Fruit fly (Drosophila melanogaster): ENCODE measurements around the gene Hyls1.
A peak's percentile ranks its signal among the peaks of the same experiment; 100 is the strongest.

Hyls1 gene

DNA sequence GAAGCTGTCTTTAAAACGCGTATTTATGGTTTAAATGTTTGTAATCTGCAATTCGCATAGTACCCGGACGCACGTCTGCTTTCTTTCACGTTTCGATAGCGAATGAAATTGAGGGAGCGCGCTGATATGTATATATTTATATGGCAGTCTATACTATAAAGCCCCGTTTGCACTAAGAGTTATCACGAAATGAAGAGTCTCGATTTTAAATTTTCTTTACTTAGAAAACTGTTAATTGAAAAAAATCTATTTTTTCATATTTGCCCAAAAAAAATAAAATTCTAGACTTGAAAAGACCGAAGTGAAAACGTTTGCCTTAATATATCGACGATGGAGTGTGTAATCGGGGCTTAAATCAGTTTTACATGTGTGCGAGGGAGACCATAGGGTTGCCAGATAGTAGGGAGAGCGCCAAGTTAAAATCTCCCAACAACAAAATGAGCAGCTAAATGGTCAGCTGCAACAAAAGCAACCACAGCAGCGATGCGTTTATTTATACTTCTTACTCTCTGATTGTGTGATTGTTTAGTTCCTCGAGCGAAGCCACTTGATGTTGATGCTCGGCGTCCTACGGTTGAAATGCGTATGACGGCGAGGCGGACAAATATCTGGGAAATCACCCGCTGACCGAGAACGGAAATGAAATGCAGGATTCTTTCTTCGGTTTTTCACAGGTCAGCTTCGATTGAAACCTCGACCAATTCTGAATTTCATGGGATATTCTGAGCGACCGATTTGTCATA lies 26.7 kb downstream of the Hyls1 start, which contains the start of gene cact (continued):
- TF ChIP-seq CG2116 (GFP tag; optimal IDR thresholded peaks at IDR 0.05) (peak; percentile 84), D19A (tag; optimal IDR thresholded peaks at IDR 0.05) (peak; percentile 88), CG12219 (GFP tag; optimal IDR thresholded peaks at IDR 0.05) (peak; percentile 75), CG4424 (GFP tag; optimal IDR thresholded peaks at IDR 0.05) (peak; percentile 92), Dp (GFP tag; optimal IDR thresholded peaks at IDR 0.05) (peak; percentile 69), CG9609 (GFP tag; optimal IDR thresholded peaks at IDR 0.05) (peak; percentile 94), toy (GFP tag; IDR thresholded peaks at IDR 0.05) (no peak), Nf-YC (tag; optimal IDR thresholded peaks at IDR 0.05) (peak; percentile 84), NC2α (GFP tag; optimal IDR thresholded peaks at IDR 0.05) (peak; percentile 93), repo (GFP tag; optimal IDR thresholded peaks at IDR 0.05) (peak; percentile 91), CG17385 (GFP tag; optimal IDR thresholded peaks at IDR 0.05) (peak; percentile 78), cato (GFP tag; optimal IDR thresholded peaks at IDR 0.05; ENCODE audit: borderline replicate concordance) (peak; percentile 86), tll (GFP tag; optimal IDR thresholded peaks at IDR 0.05) (peak; percentile 6 to 74), Dbx (GFP tag; IDR thresholded peaks at IDR 0.05) (peak; percentile 91), pan (optimal IDR thresholded peaks at IDR 0.05) (no peak), pan (GFP tag; optimal IDR thresholded peaks at IDR 0.05 in 1 of 2, IDR thresholded peaks at IDR 0.05 in 1 of 2) (peak in 1 of 2 experiments; percentile 89), bsh (GFP tag; optimal IDR thresholded peaks at IDR 0.05) (peak; percentile 41 to 94), CG10462 (GFP tag; optimal IDR thresholded peaks at IDR 0.05) (peak; percentile 85), CG7839 (tag; optimal IDR thresholded peaks at IDR 0.05) (peak; percentile 92), sc (optimal IDR thresholded peaks at IDR 0.05) (no peak), sc (GFP tag; optimal IDR thresholded peaks at IDR 0.05) (peak; percentile 85), esg (GFP tag; conservative IDR thresholded peaks at IDR 0.05) (peak; percentile 90), Trl (optimal IDR thresholded peaks at IDR 0.05) (peak; percentile 79 to 84), Trl (GFP tag; optimal IDR thresholded peaks at IDR 0.05) (peak; percentile 97), CkIIα-i1 (GFP tag; IDR thresholded peaks at IDR 0.05) (peak; percentile 38; the same call in 1 of the 2 replicates), sima (GFP tag; optimal IDR thresholded peaks at IDR 0.05) (peak; percentile 70), CG4328 (GFP tag; optimal IDR thresholded peaks at IDR 0.05) (peak; percentile 86), dmrt99B (tag; optimal IDR thresholded peaks at IDR 0.05) (peak; percentile 87), Doc3 (GFP tag; IDR thresholded peaks at IDR 0.05; ENCODE audit: partially characterized antibody) (no peak), gfzf (GFP tag; optimal IDR thresholded peaks at IDR 0.05) (peak; percentile 46), CG18262 (tag; optimal IDR thresholded peaks at IDR 0.05) (peak; percentile 94), slou (GFP tag; optimal IDR thresholded peaks at IDR 0.05) (peak; percentile 82), CG14860 (GFP tag; IDR thresholded peaks at IDR 0.05; ENCODE audit: partially characterized antibody) (no peak), HLH3B (GFP tag; IDR thresholded peaks at IDR 0.05) (peak; percentile 89), Vsx1 (GFP tag; optimal IDR thresholded peaks at IDR 0.05) (peak; percentile 79), Scr (GFP tag; IDR thresholded peaks at IDR 0.05; ENCODE audit: partially characterized antibody) (peak; percentile 69), chm (GFP tag; IDR thresholded peaks at IDR 0.05) (peak; percentile 66), shn (GFP tag; optimal IDR thresholded peaks at IDR 0.05) (peak; percentile 91), ssp (GFP tag; IDR thresholded peaks at IDR 0.05) (peak; percentile 94), p53 (GFP tag; optimal IDR thresholded peaks at IDR 0.05) (peak; percentile 83), org-1 (GFP tag; optimal IDR thresholded peaks at IDR 0.05) (peak; percentile 74), ewg (GFP tag; optimal IDR thresholded peaks at IDR 0.05) (peak; percentile 83), CG6654 (GFP tag; optimal IDR thresholded peaks at IDR 0.05) (peak; percentile 78), Hr78 (GFP tag; optimal IDR thresholded peaks at IDR 0.05) (peak in 1 of 2 experiments; percentile 59), CG6683 (GFP tag; optimal IDR thresholded peaks at IDR 0.05) (peak; percentile 79), Kr (GFP tag; optimal IDR thresholded peaks at IDR 0.05) (no peak), pb (GFP tag; optimal IDR thresholded peaks at IDR 0.05) (peak; percentile 73), CG3407 (GFP tag; optimal IDR thresholded peaks at IDR 0.05) (peak; percentile 79), vvl (GFP tag; IDR thresholded peaks at IDR 0.05) (peak; percentile 96)
